Fruit fly (Drosophila melanogaster): Measurements from ENCODE around the gene HLH3B.

- TF ChIP-seq Dek (tag; optimal IDR thresholded peaks at IDR 0.05) (no peak), wor (GFP tag; IDR thresholded peaks at IDR 0.05) (no peak), Hsf (GFP tag; optimal IDR thresholded peaks at IDR 0.05) (no peak), dpn (GFP tag; optimal IDR thresholded peaks at IDR 0.05) (no peak), Bgb (GFP tag; IDR thresholded peaks at IDR 0.05; ENCODE audit: partially characterized antibody) (peak; percentile 83), pfk (GFP tag; optimal IDR thresholded peaks at IDR 0.05) (no peak), pros (GFP tag; optimal IDR thresholded peaks at IDR 0.05) (no peak), B-H1 (GFP tag; IDR thresholded peaks at IDR 0.05) (no peak), Sin3A (optimal IDR thresholded peaks at IDR 0.05) (no peak), scrt (GFP tag; optimal IDR thresholded peaks at IDR 0.05) (no peak), Hr78 (GFP tag; optimal IDR thresholded peaks at IDR 0.05) (no peak)
These were observed 32.3 kb upstream of the HLH3B start, which contains the start of the genes CG2685 and CG2694 for dm6 chrX:2713776-2714175.
